Worm (Caenorhabditis elegans) whole organism, young adult: Measurements from ENCODE around the gene F32D8.11.

Experiments used
- B0035.1 ChIP-seq: sonication (generic microtip); optimal IDR thresholded peaks from 2 replicates; lab custom pipeline; 2016; ENCODE audit warnings: missing genetic modification characterization, mild to moderate bottlenecking, missing compliant biosample characterization, missing genotype, missing genetic modification reagents
- B0261.1 ChIP-seq: sonication (generic microtip); optimal IDR thresholded peaks from 2 replicates; lab custom pipeline; 2016; ENCODE audit warnings: mild to moderate bottlenecking, missing genetic modification characterization, moderate library complexity, missing compliant biosample characterization
- C17E4.6 ChIP-seq: fragments of 200-800 bp; sonication (Bioruptor generic); IDR thresholded peaks from 2 replicates; pipeline ENCODE4 v1.3.6; 2022; ENCODE audit warnings: missing genetic modification reagents, missing genetic modification characterization, missing compliant biosample characterization
- F10E7.11 ChIP-seq: sonication (generic microtip); optimal IDR thresholded peaks from 2 replicates; lab custom pipeline; 2017; ENCODE audit warnings: mild to moderate bottlenecking, missing genetic modification characterization, moderate library complexity, missing compliant biosample characterization
- F22D6.2 ChIP-seq: sonication (generic microtip); optimal IDR thresholded peaks from 2 replicates; lab custom pipeline; 2016; ENCODE audit warnings: mild to moderate bottlenecking, missing genetic modification characterization, missing compliant biosample characterization
- F39B2.1 ChIP-seq: fragments of 200-800 bp; sonication (Bioruptor generic); IDR thresholded peaks from 2 replicates; pipeline ENCODE4 v1.3.6; 2022; ENCODE audit warnings: missing genetic modification reagents, missing genetic modification characterization, missing compliant biosample characterization
- F55B11.4 ChIP-seq: sonication (generic microtip); optimal IDR thresholded peaks from 2 replicates; lab custom pipeline; 2016; ENCODE audit warnings: missing compliant biosample characterization, missing genetic modification characterization, borderline replicate concordance; ENCODE audit not compliant: insufficient read depth
- T07F8.4 ChIP-seq: sonication (generic microtip); optimal IDR thresholded peaks from 2 replicates; lab custom pipeline; 2016; ENCODE audit warnings: mild to moderate bottlenecking, missing genetic modification characterization, moderate library complexity, missing compliant biosample characterization
- T26A5.8 ChIP-seq: sonication (generic microtip); optimal IDR thresholded peaks from 2 replicates; lab custom pipeline; 2016; ENCODE audit warnings: missing genetic modification characterization, missing compliant biosample characterization
- Y53G8AR.9 ChIP-seq: fragments of 200-800 bp; sonication (Bioruptor generic); conservative IDR thresholded peaks from 2 replicates; pipeline ENCODE4 v1.3.6; 2022; ENCODE audit warnings: missing genetic modification reagents, missing genetic modification characterization, missing compliant biosample characterization
- ama-1 ChIP-seq, 3 experiments: fragments of 150-350 bp in 1 of 3; sonication (generic microtip) in 2 of 3; optimal IDR thresholded peaks; 2 replicates each; lab custom pipeline; 2014 to 2018; ENCODE audit warnings: missing biosample characterization in 2 of 3, missing genetic modification characterization in 2 of 3, missing genetic modification reagents in 2 of 3
- athp-1 ChIP-seq: sonication (generic microtip); optimal IDR thresholded peaks from 2 replicates; lab custom pipeline; 2017; ENCODE audit warnings: mild to moderate bottlenecking, missing genetic modification characterization, missing compliant biosample characterization
- attf-3 ChIP-seq: fragments of 200-800 bp; sonication (Bioruptor generic); conservative IDR thresholded peaks from 2 replicates; pipeline ENCODE4 v1.3.6; 2022; ENCODE audit warnings: missing genetic modification reagents, missing genetic modification characterization, missing compliant biosample characterization
- attf-5 ChIP-seq: fragments of 200-800 bp; sonication (Bioruptor generic); optimal IDR thresholded peaks from 2 replicates; lab custom pipeline; 2018; ENCODE audit warnings: mild to moderate bottlenecking, missing genetic modification characterization, missing compliant biosample characterization
- attf-6 ChIP-seq: fragments of 200-800 bp; sonication (Bioruptor generic); IDR thresholded peaks from 2 replicates; pipeline ENCODE4 v1.3.6; 2022; ENCODE audit warnings: missing genetic modification reagents, missing genetic modification characterization, missing compliant biosample characterization
- bed-1 ChIP-seq: fragments of 200-800 bp; sonication (Bioruptor generic); IDR thresholded peaks from 2 replicates; pipeline ENCODE4 v1.3.6; 2022; ENCODE audit warnings: missing genetic modification reagents, missing genetic modification characterization, missing compliant biosample characterization
- bed-2 ChIP-seq: fragments of 200-800 bp; sonication (Bioruptor generic); IDR thresholded peaks from 2 replicates; pipeline ENCODE4 v1.3.6; 2022; ENCODE audit warnings: missing genetic modification reagents, missing genetic modification characterization, missing compliant biosample characterization
- cebp-1 ChIP-seq, 2 experiments: fragments of 200-800 bp in 1 of 2; sonication (Bioruptor generic) in 1 of 2; sonication (generic microtip) in 1 of 2; IDR thresholded peaks in 1 of 2; optimal IDR thresholded peaks in 1 of 2; 2 replicates each; pipeline versions ENCODE4 v1.3.6 to Lab custom; 2017 to 2022; ENCODE audit warnings: missing compliant biosample characterization in 2 of 2, missing genetic modification characterization in 2 of 2, mild to moderate bottlenecking in 1 of 2, missing genetic modification reagents in 1 of 2, moderate library complexity in 1 of 2
- ceh-79 ChIP-seq: sonication (generic microtip); optimal IDR thresholded peaks from 2 replicates; lab custom pipeline; 2017; ENCODE audit warnings: mild to moderate bottlenecking, missing genetic modification characterization, missing compliant biosample characterization
- dpl-1 ChIP-seq: fragments of 150-350 bp; optimal IDR thresholded peaks from 2 replicates; lab custom pipeline; 2014; ENCODE audit warnings: missing biosample characterization, missing genetic modification reagents, missing genetic modification characterization
- egl-44 ChIP-seq: fragments of 200-800 bp; sonication (Bioruptor generic); IDR thresholded peaks from 2 replicates; pipeline ENCODE4 v1.3.6; 2022; ENCODE audit warnings: missing genetic modification reagents, missing genetic modification characterization, missing compliant biosample characterization
- fkh-3 ChIP-seq: sonication (generic microtip); optimal IDR thresholded peaks from 2 replicates; lab custom pipeline; 2016; ENCODE audit warnings: mild to moderate bottlenecking, missing genetic modification characterization, missing compliant biosample characterization
- gei-17 ChIP-seq: fragments of 200-800 bp; sonication (Bioruptor generic); optimal IDR thresholded peaks from 2 replicates; lab custom pipeline; 2018; ENCODE audit warnings: mild to moderate bottlenecking, missing genetic modification characterization, missing compliant biosample characterization
- hlh-12 ChIP-seq: sonication (generic microtip); optimal IDR thresholded peaks from 2 replicates; lab custom pipeline; 2016; ENCODE audit warnings: missing genetic modification characterization, missing compliant biosample characterization
- hmg-1.2 ChIP-seq: fragments of 200-800 bp; sonication (Bioruptor generic); IDR thresholded peaks from 2 replicates; pipeline ENCODE4 v1.3.6; 2022; ENCODE audit warnings: missing genetic modification reagents, missing genetic modification characterization, missing compliant biosample characterization
- let-526 ChIP-seq: fragments of 200-800 bp; sonication (Bioruptor generic); IDR thresholded peaks from 2 replicates; pipeline ENCODE4 v1.3.6; 2022; ENCODE audit warnings: missing genetic modification reagents, missing genetic modification characterization, missing compliant biosample characterization
- lin-40 ChIP-seq: sonication (generic microtip); optimal IDR thresholded peaks from 2 replicates; lab custom pipeline; 2016; ENCODE audit warnings: missing genetic modification characterization, mild to moderate bottlenecking, missing compliant biosample characterization, missing genotype, missing genetic modification reagents
- lir-1 ChIP-seq: fragments of 200-800 bp; sonication (Bioruptor generic); conservative IDR thresholded peaks from 2 replicates; pipeline ENCODE4 v1.3.6; 2022; ENCODE audit warnings: missing genetic modification reagents, missing genetic modification characterization, missing compliant biosample characterization
- lsl-1 ChIP-seq: fragments of 200-800 bp; sonication (Bioruptor generic); optimal IDR thresholded peaks from 2 replicates; lab custom pipeline; 2018; ENCODE audit warnings: mild to moderate bottlenecking, missing genetic modification characterization, moderate library complexity, missing compliant biosample characterization
- lsy-27 ChIP-seq: sonication (generic microtip); optimal IDR thresholded peaks from 2 replicates; lab custom pipeline; 2017; ENCODE audit warnings: missing genetic modification characterization, mild to moderate bottlenecking, missing compliant biosample characterization, antibody characterized with exemption, missing genotype, borderline replicate concordance; ENCODE audit not compliant: insufficient read depth
- madf-6 ChIP-seq: fragments of 200-800 bp; sonication (Bioruptor generic); IDR thresholded peaks from 2 replicates; pipeline ENCODE4 v1.3.6; 2022; ENCODE audit warnings: missing genetic modification reagents, missing genetic modification characterization, missing compliant biosample characterization
- madf-8 ChIP-seq: fragments of 200-800 bp; sonication (Bioruptor generic); conservative IDR thresholded peaks from 2 replicates; pipeline ENCODE4 v1.3.6; 2022; ENCODE audit warnings: missing genetic modification reagents, missing genetic modification characterization, missing compliant biosample characterization
- mxl-1 ChIP-seq: sonication (generic microtip); optimal IDR thresholded peaks from 2 replicates; lab custom pipeline; 2016; ENCODE audit warnings: missing genetic modification characterization, missing compliant biosample characterization
- nfya-2 ChIP-seq: fragments of 200-800 bp; sonication (Bioruptor generic); IDR thresholded peaks from 2 replicates; pipeline ENCODE4 v1.3.6; 2022; ENCODE audit warnings: missing genetic modification reagents, missing genetic modification characterization, missing compliant biosample characterization
- nhr-27 ChIP-seq: fragments of 200-800 bp; sonication (Bioruptor generic); optimal IDR thresholded peaks from 2 replicates; lab custom pipeline; 2018; ENCODE audit warnings: mild to moderate bottlenecking, missing genetic modification characterization, moderate library complexity, missing compliant biosample characterization
- rcor-1 ChIP-seq: fragments of 200-800 bp; sonication (Bioruptor generic); IDR thresholded peaks from 2 replicates; pipeline ENCODE4 v1.3.6; 2022; ENCODE audit warnings: missing genetic modification reagents, missing genetic modification characterization, missing compliant biosample characterization
- rpc-1 ChIP-seq, 2 experiments: fragments of 150-350 bp in 1 of 2; sonication (generic microtip) in 1 of 2; optimal IDR thresholded peaks; 2 replicates each; lab custom pipeline; 2014 to 2018; ENCODE audit warnings: missing biosample characterization in 1 of 2, missing genetic modification characterization in 1 of 2, missing genetic modification reagents in 1 of 2, missing genotype in 1 of 2
- tbx-9 ChIP-seq: sonication (generic microtip); optimal IDR thresholded peaks from 2 replicates; lab custom pipeline; 2016; ENCODE audit warnings: borderline replicate concordance, missing genetic modification characterization, inconsistent platforms, missing compliant biosample characterization
- tlf-1 ChIP-seq: fragments of 200-800 bp; sonication (Bioruptor generic); optimal IDR thresholded peaks from 2 replicates; lab custom pipeline; 2018; ENCODE audit warnings: mild to moderate bottlenecking, missing genetic modification characterization, missing compliant biosample characterization
- unc-130 ChIP-seq: sonication (generic microtip); optimal IDR thresholded peaks from 2 replicates; lab custom pipeline; 2016; ENCODE audit warnings: missing genetic modification reagents, missing genetic modification characterization, missing compliant biosample characterization
- zfh-2 ChIP-seq: fragments of 200-800 bp; sonication (Bioruptor generic); conservative IDR thresholded peaks from 2 replicates; pipeline ENCODE4 v1.3.6; 2022; ENCODE audit warnings: missing genetic modification reagents, missing genetic modification characterization, missing compliant biosample characterization
- ztf-26 ChIP-seq: sonication (generic microtip); optimal IDR thresholded peaks from 2 replicates; lab custom pipeline; 2017; ENCODE audit warnings: missing genetic modification characterization, missing compliant biosample characterization

Gene F32D8.11

DNA sequence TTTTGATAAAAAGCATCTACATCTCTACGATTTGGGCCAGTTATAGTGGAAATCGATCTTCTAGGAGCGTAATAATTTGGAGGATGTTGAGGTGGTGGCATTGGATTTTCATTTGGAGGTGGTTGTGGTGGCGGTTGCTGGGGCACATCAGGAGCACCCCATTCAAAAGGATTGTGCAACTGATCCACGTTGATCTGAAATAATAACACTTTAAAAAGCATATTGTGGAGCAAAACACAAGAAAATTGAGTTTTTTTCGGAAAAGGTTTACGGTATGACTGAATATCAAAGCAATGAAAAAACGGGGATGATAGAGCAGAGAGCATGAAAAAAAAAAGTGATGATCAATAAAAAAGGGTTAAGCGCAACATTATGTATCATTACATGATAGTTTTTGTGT is 23.3 kb downstream of the F32D8.11 start, which contains the start of gene saeg-1:
Gene saeg-1 (minus strand): TSS at position 101 of the 400 bp plus-strand sequence.
- TF ChIP-seq ceh-79, result no peak
- no peak for TF ChIP-seq attf-6 (GFP tag; lab: Robert Waterston, UW)
- no peak for TF ChIP-seq nhr-27 (tag; lab: Kevin White, UChicago)
- no peak for TF ChIP-seq tlf-1 (GFP tag; lab: Kevin White, UChicago)

DNA sequence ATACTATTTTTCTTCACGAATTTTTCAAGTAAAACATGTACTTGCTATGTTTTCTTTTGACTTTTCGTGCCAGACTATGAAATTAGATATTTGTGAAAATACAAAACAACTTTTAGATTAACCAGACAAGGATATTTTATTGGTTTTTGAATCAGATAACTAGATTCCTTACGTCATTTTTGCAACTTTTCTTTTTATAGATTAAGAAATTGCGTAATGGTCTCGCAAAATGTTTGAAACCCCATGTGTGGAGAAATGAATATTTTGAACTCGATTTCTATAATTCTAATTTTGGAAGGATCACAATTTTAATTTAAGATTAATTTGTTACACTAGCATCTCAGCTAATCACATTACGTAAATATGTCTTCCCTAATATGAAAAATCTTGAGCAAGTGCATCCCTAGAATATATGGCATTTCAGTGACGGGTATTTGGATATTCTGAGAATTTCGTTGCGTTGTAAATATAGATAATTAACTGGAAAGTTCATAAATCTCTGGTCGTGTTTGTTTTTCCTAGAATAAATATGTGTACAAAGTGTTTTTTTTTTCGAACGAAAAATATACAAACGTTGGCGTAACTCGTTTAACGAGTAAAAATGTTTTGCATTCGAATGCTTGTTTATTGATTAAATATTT is 26.4 kb downstream of the F32D8.11 start:
- no peak for TF ChIP-seq hlh-12
- TF ChIP-seq dpl-1 (GFP tag; lab: Kevin White, UChicago), result no peak
- TF ChIP-seq let-526, result no peak
- TF ChIP-seq zfh-2 (GFP tag; lab: Robert Waterston, UW), result no peak
- no peak for TF ChIP-seq F22D6.2 (tag; lab: Kevin White, UChicago)
- no peak for TF ChIP-seq tbx-9 (tag; lab: Kevin White, UChicago)
- TF ChIP-seq Y53G8AR.9 (GFP tag; lab: Robert Waterston, UW), result no peak
- TF ChIP-seq unc-130 (GFP tag; lab: Kevin White, UChicago), result no peak
- TF ChIP-seq madf-8 (GFP tag; lab: Robert Waterston, UW), result no peak
- no peak for TF ChIP-seq C17E4.6
- no peak for TF ChIP-seq cebp-1 (GFP tag; IDR thresholded peaks at IDR 0.05; lab: Robert Waterston, UW)
- no peak for TF ChIP-seq cebp-1 (tag; optimal IDR thresholded peaks at IDR 0.05; lab: Kevin White, UChicago)
- no peak for TF ChIP-seq hmg-1.2 (GFP tag; lab: Robert Waterston, UW)
- TF ChIP-seq, all 124 proteins: peak for 0

DNA sequence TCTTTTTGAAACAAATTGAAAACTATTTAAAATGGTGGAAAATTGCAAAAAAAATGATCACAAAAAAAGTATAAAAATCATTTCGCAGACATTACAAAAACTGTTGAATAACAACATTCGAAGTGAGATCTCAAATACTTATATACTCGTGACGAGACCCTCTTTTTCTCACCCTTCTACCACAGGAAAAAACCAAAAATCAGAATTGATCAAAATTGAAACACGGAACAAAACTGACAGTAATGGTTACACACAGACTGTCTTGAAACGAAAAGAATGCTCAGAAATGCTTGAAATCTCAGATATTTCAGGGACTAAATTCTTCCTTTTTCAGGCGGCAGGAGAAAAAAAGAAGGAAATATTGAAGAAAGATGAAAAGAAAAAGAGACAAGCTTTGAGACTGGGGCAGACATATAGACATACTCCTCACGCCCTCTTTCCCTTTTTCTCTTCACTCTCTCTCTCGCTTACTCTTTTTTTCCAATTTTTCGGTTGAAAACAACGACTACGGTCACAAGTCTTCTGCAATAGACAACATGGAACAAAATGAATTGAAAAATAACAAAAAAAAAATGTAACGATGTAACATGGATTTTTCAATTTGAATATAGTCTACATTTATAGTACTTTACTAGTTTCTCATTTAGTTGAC is 27.2 kb downstream of the F32D8.11 start:
- TF ChIP-seq madf-6 (GFP tag; lab: Robert Waterston, UW), result no peak
- TF ChIP-seq bed-2 (GFP tag; lab: Robert Waterston, UW), result no peak
- TF ChIP-seq lsl-1 (GFP tag; lab: Kevin White, UChicago), result no peak
- no peak for TF ChIP-seq F10E7.11 (tag; lab: Kevin White, UChicago)
- no peak for TF ChIP-seq cebp-1 (GFP tag; IDR thresholded peaks at IDR 0.05; lab: Robert Waterston, UW)
- peak; percentile 27 for TF ChIP-seq cebp-1 (tag; optimal IDR thresholded peaks at IDR 0.05; lab: Kevin White, UChicago)
- TF ChIP-seq F55B11.4 (tag; lab: Kevin White, UChicago), result no peak
- TF ChIP-seq ztf-26, result no peak
- no peak for TF ChIP-seq gei-17 (GFP tag; lab: Kevin White, UChicago)
- no peak for TF ChIP-seq B0261.1 (tag; lab: Kevin White, UChicago)
- no peak for TF ChIP-seq rcor-1 (GFP tag; lab: Robert Waterston, UW)
- no peak for TF ChIP-seq C17E4.6
- TF ChIP-seq attf-3, result no peak
- TF ChIP-seq zfh-2 (GFP tag; lab: Robert Waterston, UW), result no peak
- TF ChIP-seq tlf-1 (GFP tag; lab: Kevin White, UChicago), result no peak
- no peak for TF ChIP-seq lin-40 (tag; lab: Kevin White, UChicago)
- no peak for TF ChIP-seq ceh-79
- TF ChIP-seq bed-1 (GFP tag; lab: Robert Waterston, UW), result no peak
- TF ChIP-seq F39B2.1, result no peak
- TF ChIP-seq fkh-3, result no peak
- no peak for TF ChIP-seq T26A5.8 (tag; lab: Kevin White, UChicago)
- no peak for TF ChIP-seq lir-1 (GFP tag; lab: Robert Waterston, UW)
- no peak for TF ChIP-seq B0035.1 (tag; lab: Kevin White, UChicago)
- no peak for TF ChIP-seq rpc-1 (optimal IDR thresholded peaks at IDR 0.05; lab: Kevin White, UChicago)
- no peak for TF ChIP-seq rpc-1 (tag; optimal IDR thresholded peaks at IDR 0.05; lab: Kevin White, UChicago)
- no peak for TF ChIP-seq ama-1 (optimal IDR thresholded peaks at IDR 0.05; lab: Kevin White, UChicago)
- TF ChIP-seq ama-1 (GFP tag; optimal IDR thresholded peaks at IDR 0.05; lab: Kevin White, UChicago), result no peak
- TF ChIP-seq mxl-1 (tag; lab: Kevin White, UChicago), result no peak
- no peak for TF ChIP-seq athp-1 (tag; lab: Kevin White, UChicago)
- TF ChIP-seq T07F8.4, result no peak
- no peak for TF ChIP-seq lsy-27
- TF ChIP-seq egl-44 (GFP tag; lab: Robert Waterston, UW), result no peak
- TF ChIP-seq nfya-2 (GFP tag; lab: Robert Waterston, UW), result no peak
- TF ChIP-seq attf-5 (GFP tag; lab: Kevin White, UChicago), result peak; percentile 18
